Fruit fly (Drosophila melanogaster) whole organism, embryonic: ENCODE results near the gene CG8562.

ENCODE experiments used
- CG13287 ChIP-seq: fragments of 200-800 bp; sonication (Bioruptor generic); IDR thresholded peaks from 2 replicates; pipeline ENCODE4 v1.3.6; 2022; ENCODE audit warnings: missing biosample characterization, missing genetic modification characterization; ENCODE audit not compliant: partially characterized antibody
- CG4820 ChIP-seq: fragments of 200-800 bp; sonication (Bioruptor generic); optimal IDR thresholded peaks from 3 replicates; lab custom pipeline; 2016; ENCODE audit warnings: missing biosample characterization, missing genetic modification characterization
- amos ChIP-seq: fragments of 200-800 bp; sonication (Bioruptor generic); IDR thresholded peaks from 2 replicates; pipeline ENCODE4 v1.3.6; 2022; ENCODE audit warnings: missing biosample characterization, missing genetic modification characterization; ENCODE audit not compliant: partially characterized antibody
- dmrt99B ChIP-seq: fragments of 200-800 bp; sonication (Bioruptor generic); optimal IDR thresholded peaks from 2 replicates; lab custom pipeline; 2018; ENCODE audit warnings: missing biosample characterization, mild to moderate bottlenecking, missing genetic modification characterization, moderate library complexity
- fd3F ChIP-seq: fragments of 200-800 bp; sonication (Bioruptor generic); optimal IDR thresholded peaks from 2 replicates; lab custom pipeline; 2018; ENCODE audit warnings: missing biosample characterization, mild to moderate bottlenecking, missing genetic modification characterization, moderate library complexity
- fu2 ChIP-seq: fragments of 200-800 bp; sonication (Bioruptor generic); optimal IDR thresholded peaks from 2 replicates; lab custom pipeline; 2016; ENCODE audit warnings: missing biosample characterization, missing genetic modification characterization

DNA sequence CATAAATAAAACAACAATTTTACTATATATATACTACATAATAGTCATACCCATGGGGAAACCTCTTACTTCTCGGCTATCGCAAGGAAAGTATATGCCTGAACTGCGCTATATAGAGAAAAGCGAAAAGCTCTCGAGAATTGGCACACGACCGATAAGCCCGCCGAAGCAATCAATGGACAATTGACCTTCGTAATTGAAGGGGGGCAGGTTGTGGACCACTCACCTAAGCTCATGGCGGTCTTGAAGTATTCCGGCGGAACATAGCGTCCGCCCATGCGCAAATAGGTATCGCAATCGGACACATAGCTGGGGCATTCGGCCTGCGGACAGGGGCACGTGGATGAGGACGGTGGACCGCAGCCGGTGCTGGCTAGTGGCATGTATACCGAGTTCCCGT, 17.7 kb upstream of the CG8562 start:
- no peak for TF ChIP-seq dmrt99B (tag; lab: Kevin White, UChicago)
- no peak for TF ChIP-seq amos (GFP tag; lab: Robert Waterston, UW)
- no peak for TF ChIP-seq fu2 (GFP tag; lab: Kevin White, UChicago)
- no peak for TF ChIP-seq CG13287 (GFP tag; lab: Robert Waterston, UW)
- no peak for TF ChIP-seq fd3F (GFP tag; lab: Kevin White, UChicago)
- TF ChIP-seq CG4820, result no peak
